Worm (Caenorhabditis elegans) whole organism, L1 larva: ENCODE measurements around the gene F59B10.6.
A peak's percentile ranks its signal among the peaks of the same experiment; 100 is the strongest.

Experiments used
- C04F5.9 ChIP-seq: sonication (generic microtip); optimal IDR thresholded peaks from 2 replicates; lab custom pipeline; 2016; ENCODE audit warnings: missing genetic modification characterization, missing compliant biosample characterization
- C16A3.4 ChIP-seq: fragments of 150-350 bp; optimal IDR thresholded peaks from 2 replicates; lab custom pipeline; 2014; ENCODE audit warnings: missing biosample characterization, missing genetic modification characterization
- C34B4.2 ChIP-seq: sonication (generic microtip); optimal IDR thresholded peaks from 2 replicates; lab custom pipeline; 2017; ENCODE audit warnings: mild to moderate bottlenecking, missing genetic modification characterization, missing compliant biosample characterization
- F16B12.6 ChIP-seq: fragments of 150-350 bp; optimal IDR thresholded peaks from 2 replicates; lab custom pipeline; 2014; ENCODE audit warnings: missing biosample characterization, missing genetic modification characterization
- Y116A8C.19 ChIP-seq: sonication (generic microtip); optimal IDR thresholded peaks from 2 replicates; lab custom pipeline; 2016; ENCODE audit warnings: missing compliant biosample characterization, missing genetic modification characterization, borderline replicate concordance
- aha-1 ChIP-seq: fragments of 150-350 bp; optimal IDR thresholded peaks from 2 replicates; lab custom pipeline; 2014; ENCODE audit warnings: missing biosample characterization, missing genetic modification characterization
- alr-1 ChIP-seq: fragments of 200-800 bp; sonication (Bioruptor generic); optimal IDR thresholded peaks from 2 replicates; lab custom pipeline; 2018; ENCODE audit warnings: borderline replicate concordance, mild to moderate bottlenecking, missing genetic modification characterization, missing compliant biosample characterization
- ceh-63 ChIP-seq: fragments of 200-800 bp; sonication (Bioruptor generic); optimal IDR thresholded peaks from 2 replicates; lab custom pipeline; 2018; ENCODE audit warnings: mild to moderate bottlenecking, missing genetic modification characterization, missing compliant biosample characterization
- ceh-90 ChIP-seq: sonication (generic microtip); optimal IDR thresholded peaks from 2 replicates; lab custom pipeline; 2016; ENCODE audit warnings: missing genetic modification characterization, missing compliant biosample characterization
- ces-1 ChIP-seq: fragments of 150-350 bp; optimal IDR thresholded peaks from 2 replicates; lab custom pipeline; 2014; ENCODE audit warnings: missing biosample characterization, missing genetic modification reagents, missing genetic modification characterization
- dpl-1 ChIP-seq, 3 experiments: fragments of 150-350 bp in 2 of 3; sonication (generic microtip) in 1 of 3; optimal IDR thresholded peaks; 2 replicates each; lab custom pipeline; 2014 to 2017; ENCODE audit warnings: missing biosample characterization in 3 of 3, missing genetic modification characterization in 3 of 3, missing genetic modification reagents in 3 of 3
- dsc-1 ChIP-seq: sonication (generic microtip); optimal IDR thresholded peaks from 2 replicates; lab custom pipeline; 2016; ENCODE audit warnings: mild to moderate bottlenecking, missing genetic modification characterization, missing compliant biosample characterization
- efl-1 ChIP-seq, 4 experiments: fragments of 150-350 bp; optimal IDR thresholded peaks in 3 of 4; peaks in 1 of 4; 1 replicate in 1 of 4; 2 replicates in 3 of 4; lab custom pipeline; 2014; ENCODE audit warnings: missing biosample characterization in 2 of 4, missing genetic modification characterization in 2 of 4, missing genetic modification reagents in 2 of 4
- egl-13 ChIP-seq: sonication (generic microtip); optimal IDR thresholded peaks from 2 replicates; lab custom pipeline; 2016; ENCODE audit warnings: missing genotype, missing genetic modification reagents, missing genetic modification characterization, missing compliant biosample characterization
- elt-2 ChIP-seq: sonication (generic microtip); optimal IDR thresholded peaks from 2 replicates; lab custom pipeline; 2016; ENCODE audit warnings: missing genetic modification characterization, mild to moderate bottlenecking, inconsistent platforms, missing compliant biosample characterization, missing genetic modification reagents
- fkh-10 ChIP-seq: sonication (generic microtip); optimal IDR thresholded peaks from 2 replicates; lab custom pipeline; 2017; ENCODE audit warnings: missing biosample characterization, missing genetic modification reagents, missing genetic modification characterization
- hlh-17 ChIP-seq: fragments of 200-800 bp; sonication (Bioruptor generic); optimal IDR thresholded peaks from 2 replicates; lab custom pipeline; 2018; ENCODE audit warnings: missing genetic modification characterization, mild to moderate bottlenecking, missing compliant biosample characterization, moderate library complexity, borderline replicate concordance
- isw-1 ChIP-seq: fragments of 200-800 bp; sonication (Bioruptor generic); IDR thresholded peaks from 2 replicates; pipeline ENCODE4 v1.3.6; 2022; ENCODE audit warnings: missing genetic modification characterization, missing compliant biosample characterization
- jun-1 ChIP-seq: fragments of 150-350 bp; optimal IDR thresholded peaks from 2 replicates; lab custom pipeline; 2014; ENCODE audit warnings: missing biosample characterization, missing genetic modification reagents, missing genetic modification characterization
- lin-13 ChIP-seq: fragments of 150-350 bp; optimal IDR thresholded peaks from 2 replicates; lab custom pipeline; 2014; ENCODE audit warnings: missing biosample characterization, missing genetic modification reagents, missing genetic modification characterization
- lin-15B ChIP-seq: fragments of 150-350 bp; sonication (generic microtip); optimal IDR thresholded peaks from 3 replicates; lab custom pipeline; 2014; ENCODE audit warnings: missing biosample characterization, missing genetic modification characterization
- lin-35 ChIP-seq, 2 experiments: fragments of 150-350 bp; optimal IDR thresholded peaks; 2 replicates each; lab custom pipeline; 2014; ENCODE audit warnings: missing biosample characterization in 2 of 2, missing genetic modification characterization in 2 of 2, missing genetic modification reagents in 2 of 2
- lir-3 ChIP-seq: sonication (generic microtip); optimal IDR thresholded peaks from 2 replicates; lab custom pipeline; 2016; ENCODE audit warnings: mild to moderate bottlenecking, missing genetic modification characterization, moderate library complexity, missing compliant biosample characterization; ENCODE audit not compliant: poor library complexity
- lsy-2 ChIP-seq, 2 experiments: fragments of 150-350 bp; optimal IDR thresholded peaks; 2 replicates each; lab custom pipeline; 2014; ENCODE audit warnings: missing biosample characterization in 2 of 2, missing genetic modification characterization in 2 of 2
- mab-9 ChIP-seq: fragments of 200-800 bp; sonication (Bioruptor generic); IDR thresholded peaks from 2 replicates; pipeline ENCODE4 v1.3.6; 2022; ENCODE audit warnings: missing genetic modification reagents, missing genetic modification characterization, missing compliant biosample characterization
- mef-2 ChIP-seq: fragments of 150-350 bp; optimal IDR thresholded peaks from 2 replicates; lab custom pipeline; 2014; ENCODE audit warnings: missing biosample characterization, missing genetic modification characterization
- mep-1 ChIP-seq: fragments of 150-350 bp; optimal IDR thresholded peaks from 2 replicates; lab custom pipeline; 2014; ENCODE audit warnings: missing biosample characterization, missing genetic modification characterization
- nhr-237 ChIP-seq: fragments of 150-350 bp; optimal IDR thresholded peaks from 2 replicates; lab custom pipeline; 2014; ENCODE audit warnings: missing biosample characterization, missing genetic modification characterization
- nhr-47 ChIP-seq: sonication (generic microtip); optimal IDR thresholded peaks from 2 replicates; lab custom pipeline; 2016; ENCODE audit warnings: mild to moderate bottlenecking, missing genetic modification characterization, moderate library complexity, missing compliant biosample characterization
- nhr-77 ChIP-seq: fragments of 150-350 bp; optimal IDR thresholded peaks from 2 replicates; lab custom pipeline; 2014; ENCODE audit warnings: missing biosample characterization, missing genetic modification characterization
- nhr-84 ChIP-seq: sonication (generic microtip); optimal IDR thresholded peaks from 2 replicates; lab custom pipeline; 2017; ENCODE audit warnings: missing biosample characterization, missing genetic modification characterization
- pag-3 ChIP-seq: sonication (generic microtip); optimal IDR thresholded peaks from 2 replicates; lab custom pipeline; 2017; ENCODE audit warnings: missing genetic modification characterization, mild to moderate bottlenecking, missing compliant biosample characterization, antibody characterized with exemption, borderline replicate concordance; ENCODE audit not compliant: insufficient read depth
- rnt-1 ChIP-seq: sonication (generic microtip); optimal IDR thresholded peaks from 2 replicates; lab custom pipeline; 2016; ENCODE audit warnings: mild to moderate bottlenecking, missing genetic modification characterization, moderate library complexity, missing compliant biosample characterization
- skn-1 ChIP-seq: fragments of 150-350 bp; optimal IDR thresholded peaks from 2 replicates; lab custom pipeline; 2014; ENCODE audit warnings: missing biosample characterization, missing genetic modification characterization
- snpc-4 ChIP-seq: fragments of 150-350 bp; optimal IDR thresholded peaks from 2 replicates; lab custom pipeline; 2014; ENCODE audit warnings: missing biosample characterization, missing genetic modification characterization
- sptf-1 ChIP-seq: fragments of 150-350 bp; optimal IDR thresholded peaks from 2 replicates; lab custom pipeline; 2014; ENCODE audit warnings: missing biosample characterization, missing genetic modification characterization
- sup-37 ChIP-seq: fragments of 200-800 bp; sonication (Bioruptor generic); optimal IDR thresholded peaks from 2 replicates; lab custom pipeline; 2018; ENCODE audit warnings: mild to moderate bottlenecking, missing genetic modification characterization, missing compliant biosample characterization
- swsn-7 ChIP-seq: sonication (generic microtip); optimal IDR thresholded peaks from 2 replicates; lab custom pipeline; 2016; ENCODE audit warnings: missing genetic modification characterization, missing compliant biosample characterization
- tbx-2 ChIP-seq: sonication (generic microtip); optimal IDR thresholded peaks from 2 replicates; lab custom pipeline; 2016; ENCODE audit warnings: missing genetic modification characterization, missing compliant biosample characterization
- unc-130 ChIP-seq: fragments of 150-350 bp; optimal IDR thresholded peaks from 2 replicates; lab custom pipeline; 2017; ENCODE audit warnings: missing biosample characterization, missing genetic modification characterization, inconsistent platforms
- unc-30 ChIP-seq: sonication (generic microtip); optimal IDR thresholded peaks from 2 replicates; lab custom pipeline; 2017; ENCODE audit warnings: missing biosample characterization, missing genetic modification characterization
- unc-86 ChIP-seq: sonication (generic microtip); optimal IDR thresholded peaks from 2 replicates; lab custom pipeline; 2016; ENCODE audit warnings: missing genetic modification characterization, missing compliant biosample characterization
- unc-98 ChIP-seq: fragments of 200-800 bp; sonication (Bioruptor generic); IDR thresholded peaks from 2 replicates; pipeline ENCODE4 v1.3.6; 2022; ENCODE audit warnings: missing genetic modification characterization, missing compliant biosample characterization
- vab-15 ChIP-seq: sonication (generic microtip); optimal IDR thresholded peaks from 2 replicates; lab custom pipeline; 2017; ENCODE audit warnings: missing genotype, mild to moderate bottlenecking, missing genetic modification characterization, missing compliant biosample characterization
- xbp-1 ChIP-seq: sonication (generic microtip); optimal IDR thresholded peaks from 2 replicates; lab custom pipeline; 2016; ENCODE audit warnings: missing genetic modification characterization, missing compliant biosample characterization
- zag-1 ChIP-seq: fragments of 150-350 bp; optimal IDR thresholded peaks from 2 replicates; lab custom pipeline; 2014; ENCODE audit warnings: missing biosample characterization, missing genetic modification characterization
- zip-4 ChIP-seq: fragments of 200-800 bp; sonication (Bioruptor generic); optimal IDR thresholded peaks from 2 replicates; lab custom pipeline; 2018; ENCODE audit warnings: mild to moderate bottlenecking, missing genetic modification characterization, moderate library complexity, missing compliant biosample characterization
- ztf-4 ChIP-seq: fragments of 150-350 bp; optimal IDR thresholded peaks from 2 replicates; lab custom pipeline; 2014; ENCODE audit warnings: missing biosample characterization, missing genetic modification characterization

The F59B10.6 gene

ce11 chrII:10556550-10557205 lies 32.4 kb upstream of the F59B10.6 start:
- TF ChIP-seq fkh-10: no peak
- no peak for TF ChIP-seq snpc-4 (tag; lab: Kevin White, UChicago)
- TF ChIP-seq dsc-1 (tag; lab: Kevin White, UChicago): no peak
- no peak for TF ChIP-seq zag-1 (tag; lab: Kevin White, UChicago)
- TF ChIP-seq lir-3: no peak
- no peak for TF ChIP-seq alr-1
- TF ChIP-seq aha-1 (tag; lab: Kevin White, UChicago): no peak
- TF ChIP-seq ceh-90 (tag; lab: Kevin White, UChicago): no peak
- TF ChIP-seq mab-9 (GFP tag; lab: Robert Waterston, UW): no peak
- no peak for TF ChIP-seq unc-30 (tag; lab: Kevin White, UChicago)
- TF ChIP-seq ces-1 (GFP tag; lab: Kevin White, UChicago): no peak
- no peak for TF ChIP-seq dpl-1 (GFP tag; optimal IDR thresholded peaks at IDR 0.05; lab: Kevin White, UChicago)
- no peak for TF ChIP-seq lin-35 (GFP tag; optimal IDR thresholded peaks at IDR 0.05; lab: Kevin White, UChicago)
- TF ChIP-seq hlh-17 (GFP tag; lab: Kevin White, UChicago): no peak
- TF ChIP-seq rnt-1 (tag; lab: Kevin White, UChicago): peak; percentile 22
- peak in 1 of 2 experiments; percentile 27 for TF ChIP-seq lsy-2 (tag; optimal IDR thresholded peaks at IDR 0.05; lab: Kevin White, UChicago)
- TF ChIP-seq nhr-77 (tag; lab: Kevin White, UChicago): no peak
- TF ChIP-seq sup-37: no peak
- TF ChIP-seq lin-15B (tag; lab: Kevin White, UChicago): no peak
- no peak for TF ChIP-seq ceh-63
- no peak for TF ChIP-seq ztf-4 (tag; lab: Kevin White, UChicago)
- peak; percentile 12 for TF ChIP-seq jun-1
- TF ChIP-seq efl-1 (optimal IDR thresholded peaks at IDR 0.05; lab: Kevin White, UChicago): peak in 1 of 2 experiments; percentile 5
- peak in 1 of 2 experiments; percentile 91 for TF ChIP-seq efl-1 (GFP tag; optimal IDR thresholded peaks at IDR 0.05 in 1 of 2; lab: Kevin White, UChicago)
- TF ChIP-seq F16B12.6 (tag; lab: Kevin White, UChicago): no peak

DNA sequence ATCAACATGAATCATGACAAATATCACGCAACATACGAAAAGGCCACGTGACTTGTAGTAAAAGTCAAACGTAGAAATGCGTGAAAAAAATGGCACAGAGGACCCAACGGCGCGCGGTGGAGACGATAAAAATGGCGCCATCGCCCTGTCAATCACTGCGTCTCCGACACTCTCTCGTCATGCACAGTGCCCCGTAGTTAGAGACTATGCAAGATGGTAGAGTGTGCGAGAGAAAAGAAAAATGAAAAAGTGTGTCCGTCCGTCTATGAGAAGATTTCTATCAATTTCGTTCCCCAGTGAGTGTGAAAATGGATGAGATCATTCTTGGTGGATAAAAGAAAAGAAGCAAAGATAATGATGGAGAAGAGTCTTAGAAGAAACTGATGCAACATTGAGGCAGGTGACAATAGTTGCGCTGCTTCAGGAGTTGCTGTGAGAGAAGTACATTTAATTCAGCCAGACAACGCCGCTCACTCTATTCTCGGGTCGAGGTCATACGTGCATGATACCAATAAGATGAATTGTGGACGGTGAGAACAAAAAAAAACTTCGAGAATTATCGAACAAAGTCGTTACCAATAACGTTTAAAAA lies 31.3 kb upstream of the F59B10.6 start:
- TF ChIP-seq nhr-84 (tag; lab: Kevin White, UChicago): no peak
- no peak for TF ChIP-seq isw-1
- TF ChIP-seq unc-130 (tag; lab: Kevin White, UChicago): peak; percentile 65
- peak; percentile 55 for TF ChIP-seq xbp-1 (tag; lab: Kevin White, UChicago)
- TF ChIP-seq elt-2 (tag; lab: Kevin White, UChicago): peak; percentile 61
- TF ChIP-seq dpl-1 (GFP tag; optimal IDR thresholded peaks at IDR 0.05; lab: Kevin White, UChicago): peak; percentile 16 to 47 (median 18)
- no peak for TF ChIP-seq hlh-17 (GFP tag; lab: Kevin White, UChicago)
- peak; percentile 46 for TF ChIP-seq lir-3
- no peak for TF ChIP-seq vab-15 (tag; lab: Kevin White, UChicago)
- no peak for TF ChIP-seq egl-13 (tag; lab: Kevin White, UChicago)
- no peak for TF ChIP-seq sptf-1 (tag; lab: Kevin White, UChicago)
- TF ChIP-seq zag-1 (tag; lab: Kevin White, UChicago): no peak
- peak; percentile 25 for TF ChIP-seq snpc-4 (tag; lab: Kevin White, UChicago)
- no peak for TF ChIP-seq unc-98 (GFP tag; lab: Robert Waterston, UW)
- no peak for TF ChIP-seq C04F5.9 (tag; lab: Kevin White, UChicago)
- TF ChIP-seq Y116A8C.19 (tag; lab: Kevin White, UChicago): no peak
- peak; percentile 45 for TF ChIP-seq lin-13
- TF ChIP-seq mep-1 (tag; lab: Kevin White, UChicago): peak; percentile 81
- TF ChIP-seq skn-1 (tag; lab: Kevin White, UChicago): peak; percentile 57
- TF ChIP-seq zip-4 (GFP tag; lab: Kevin White, UChicago): no peak
- peak; percentile 69 for TF ChIP-seq rnt-1 (tag; lab: Kevin White, UChicago)
- no peak for TF ChIP-seq C34B4.2 (tag; lab: Kevin White, UChicago)
- TF ChIP-seq nhr-237: no peak
- TF ChIP-seq pag-3: no peak
- TF ChIP-seq sup-37: no peak
- TF ChIP-seq mef-2 (tag; lab: Kevin White, UChicago): no peak
- peak; percentile 25 to 73 for TF ChIP-seq lin-35 (GFP tag; optimal IDR thresholded peaks at IDR 0.05; lab: Kevin White, UChicago)
- peak; percentile 64 for TF ChIP-seq nhr-47
- TF ChIP-seq swsn-7 (tag; lab: Kevin White, UChicago): peak; percentile 62
- peak; percentile 59 for TF ChIP-seq tbx-2 (tag; lab: Kevin White, UChicago)
- TF ChIP-seq F16B12.6 (tag; lab: Kevin White, UChicago): peak; percentile 5
- no peak for TF ChIP-seq unc-86 (tag; lab: Kevin White, UChicago)
- peak; percentile 10 for TF ChIP-seq C16A3.4 (tag; lab: Kevin White, UChicago)
- no peak for TF ChIP-seq alr-1
